Worm (Caenorhabditis elegans): Measurements from ENCODE around the gene Y43F8A.1.

DNA sequence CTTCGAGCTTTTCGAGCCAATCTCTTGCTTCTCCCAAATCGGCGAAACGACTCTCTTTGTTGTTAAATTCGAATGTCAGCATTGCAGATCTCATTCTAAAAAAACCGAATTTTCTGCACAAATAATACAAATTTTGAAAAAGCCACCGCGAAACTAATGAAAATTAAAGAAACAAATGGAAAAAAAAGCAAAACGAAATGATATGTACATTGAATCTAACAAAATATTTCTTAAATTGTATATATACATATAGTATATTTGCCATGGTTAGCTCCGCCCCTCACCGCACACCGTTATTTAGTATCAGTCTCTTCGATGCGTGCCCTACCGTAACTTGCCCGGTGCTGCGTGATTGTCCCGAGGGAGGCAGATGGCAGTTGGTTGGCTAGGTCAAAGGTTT lies 30.3 kb downstream of the Y43F8A.1 start, which contains the start of gene srw-86:
- TF ChIP-seq ces-1 (GFP tag; optimal IDR thresholded peaks at IDR 0.05): no peak
- TF ChIP-seq ceh-82 (tag; optimal IDR thresholded peaks at IDR 0.05): no peak
- TF ChIP-seq lin-39 (tag; optimal IDR thresholded peaks at IDR 0.05): no peak
- no peak for TF ChIP-seq nhr-77 (tag; optimal IDR thresholded peaks at IDR 0.05)
- TF ChIP-seq lin-15B (tag; optimal IDR thresholded peaks at IDR 0.05): no peak
- TF ChIP-seq skn-1 (tag; optimal IDR thresholded peaks at IDR 0.05): no peak
- TF ChIP-seq rnt-1 (tag; optimal IDR thresholded peaks at IDR 0.05): no peak
- no peak for TF ChIP-seq mdl-1 (tag; optimal IDR thresholded peaks at IDR 0.05)
- TF ChIP-seq nhr-12 (tag; optimal IDR thresholded peaks at IDR 0.05): no peak

All from whole organism, L1 larva.